Worm (Caenorhabditis elegans) whole organism, L4 larva: ENCODE data around the gene ddx-23.
A peak's percentile ranks its signal among the peaks of the same experiment; 100 is the strongest.

Experiments
- D1046.2 ChIP-seq: fragments of 200-800 bp; sonication (Bioruptor generic); IDR thresholded peaks from 2 replicates; pipeline ENCODE4 v1.3.6; 2022; ENCODE audit warnings: missing genetic modification characterization, missing compliant biosample characterization
- F44E2.7 ChIP-seq: fragments of 200-800 bp; sonication (Bioruptor generic); IDR thresholded peaks from 2 replicates; pipeline ENCODE4 v2.1.2; 2022; ENCODE audit warnings: missing genetic modification characterization, missing compliant biosample characterization
- F49E8.2 ChIP-seq: sonication (generic microtip); optimal IDR thresholded peaks from 2 replicates; lab custom pipeline; 2016; ENCODE audit warnings: missing compliant biosample characterization, mild to moderate bottlenecking, missing genetic modification characterization, borderline replicate concordance
- T20F7.1 ChIP-seq: fragments of 200-800 bp; sonication (Bioruptor generic); optimal IDR thresholded peaks from 2 replicates; lab custom pipeline; 2018; ENCODE audit warnings: mild to moderate bottlenecking, missing genetic modification characterization, missing compliant biosample characterization
- Y5F2A.4 ChIP-seq: fragments of 200-800 bp; sonication (Bioruptor generic); optimal IDR thresholded peaks from 2 replicates; lab custom pipeline; 2018; ENCODE audit warnings: mild to moderate bottlenecking, missing genetic modification characterization, missing compliant biosample characterization
- Y75B8A.6 ChIP-seq: fragments of 200-800 bp; sonication (Bioruptor generic); IDR thresholded peaks from 2 replicates; pipeline ENCODE4 v1.3.6; 2022; ENCODE audit warnings: missing genetic modification reagents, missing genetic modification characterization, missing compliant biosample characterization
- ZK546.5 ChIP-seq, 2 experiments: sonication (generic microtip); optimal IDR thresholded peaks; 2 replicates each; lab custom pipeline; 2017; ENCODE audit warnings: missing biosample characterization in 2 of 2, missing genetic modification characterization in 2 of 2
- aha-1 ChIP-seq: fragments of 150-350 bp; peaks from one replicate; lab custom pipeline; 2014; ENCODE audit warnings: missing biosample characterization, missing genetic modification characterization
- ama-1 ChIP-seq: fragments of 150-350 bp; optimal IDR thresholded peaks from 2 replicates; lab custom pipeline; 2014; ENCODE audit warnings: inconsistent platforms, mixed read lengths
- attf-4 ChIP-seq: sonication (generic microtip); optimal IDR thresholded peaks from 3 replicates; lab custom pipeline; 2017; ENCODE audit warnings: missing biosample characterization, missing genetic modification characterization
- ceh-20 ChIP-seq: fragments of 200-800 bp; sonication (Bioruptor generic); IDR thresholded peaks from 2 replicates; pipeline ENCODE4 v1.3.6; 2022; ENCODE audit warnings: missing genetic modification reagents, missing genetic modification characterization, missing compliant biosample characterization
- ceh-32 ChIP-seq: sonication (generic microtip); optimal IDR thresholded peaks from 2 replicates; lab custom pipeline; 2016; ENCODE audit warnings: mild to moderate bottlenecking, missing genetic modification characterization, missing compliant biosample characterization; ENCODE audit not compliant: poor library complexity
- ceh-62 ChIP-seq: sonication (generic microtip); optimal IDR thresholded peaks from 2 replicates; lab custom pipeline; 2017; ENCODE audit warnings: missing biosample characterization, missing genetic modification characterization
- ceh-82 ChIP-seq: sonication (generic microtip); optimal IDR thresholded peaks from 2 replicates; lab custom pipeline; 2017; ENCODE audit warnings: missing biosample characterization, missing genetic modification characterization
- ces-1 ChIP-seq: fragments of 150-350 bp; sonication (generic microtip); optimal IDR thresholded peaks from 4 replicates; lab custom pipeline; 2014; ENCODE audit warnings: missing biosample characterization, missing genetic modification reagents, missing genetic modification characterization
- dpl-1 ChIP-seq: fragments of 150-350 bp; optimal IDR thresholded peaks from 2 replicates; lab custom pipeline; 2014; ENCODE audit warnings: missing biosample characterization, missing genetic modification reagents, missing genetic modification characterization
- duxl-1 ChIP-seq: sonication (generic microtip); optimal IDR thresholded peaks from 2 replicates; lab custom pipeline; 2016; ENCODE audit warnings: mild to moderate bottlenecking, missing genetic modification characterization, moderate library complexity, missing compliant biosample characterization; ENCODE audit not compliant: poor library complexity
- dve-1 ChIP-seq: sonication (generic microtip); optimal IDR thresholded peaks from 2 replicates; lab custom pipeline; 2017; ENCODE audit warnings: antibody characterized with exemption, mild to moderate bottlenecking, missing genetic modification characterization, missing compliant biosample characterization; ENCODE audit not compliant: insufficient read depth
- egl-43 ChIP-seq: fragments of 200-800 bp; sonication (Bioruptor generic); IDR thresholded peaks from 2 replicates; pipeline ENCODE4 v1.3.6; 2022; ENCODE audit warnings: missing genetic modification reagents, missing genetic modification characterization, missing compliant biosample characterization
- fkh-10 ChIP-seq: fragments of 150-350 bp; optimal IDR thresholded peaks from 2 replicates; lab custom pipeline; 2014; ENCODE audit warnings: missing biosample characterization, missing genetic modification reagents, missing genetic modification characterization
- hif-1 ChIP-seq, 2 experiments: sonication (generic microtip); optimal IDR thresholded peaks; 2 replicates each; lab custom pipeline; 2016 to 2017; ENCODE audit warnings: missing compliant biosample characterization in 2 of 2, missing genetic modification characterization in 2 of 2, missing genetic modification reagents in 2 of 2, missing genotype in 2 of 2, mild to moderate bottlenecking in 1 of 2
- lim-7 ChIP-seq: fragments of 200-800 bp; sonication (Bioruptor generic); IDR thresholded peaks from 2 replicates; pipeline ENCODE4 v1.3.6; 2022; ENCODE audit warnings: missing genetic modification characterization, missing compliant biosample characterization
- mdl-1 ChIP-seq, 2 experiments: fragments of 150-350 bp in 1 of 2; sonication (generic microtip) in 1 of 2; optimal IDR thresholded peaks; 2 replicates each; lab custom pipeline; 2014 to 2017; ENCODE audit warnings: missing biosample characterization in 2 of 2, missing genetic modification characterization in 2 of 2
- mes-2 ChIP-seq: sonication (generic microtip); optimal IDR thresholded peaks from 2 replicates; lab custom pipeline; 2016; ENCODE audit warnings: missing genotype, mild to moderate bottlenecking, missing genetic modification characterization, missing compliant biosample characterization; ENCODE audit not compliant: poor library complexity, severe bottlenecking
- nhr-237 ChIP-seq: sonication (generic microtip); optimal IDR thresholded peaks from 2 replicates; lab custom pipeline; 2017; ENCODE audit warnings: missing biosample characterization, missing genetic modification characterization
- nhr-28 ChIP-seq: fragments of 150-350 bp; optimal IDR thresholded peaks from 2 replicates; lab custom pipeline; 2014; ENCODE audit warnings: missing biosample characterization, missing genetic modification characterization
- nhr-48 ChIP-seq: sonication (generic microtip); optimal IDR thresholded peaks from 2 replicates; lab custom pipeline; 2016; ENCODE audit warnings: mild to moderate bottlenecking, missing genetic modification characterization, missing compliant biosample characterization
- nhr-76 ChIP-seq: fragments of 150-350 bp; optimal IDR thresholded peaks from 2 replicates; lab custom pipeline; 2014; ENCODE audit warnings: missing biosample characterization, missing genetic modification characterization
- pqm-1 ChIP-seq: sonication (generic microtip); optimal IDR thresholded peaks from 2 replicates; lab custom pipeline; 2017; ENCODE audit warnings: missing biosample characterization, missing genetic modification characterization
- sdz-12 ChIP-seq: fragments of 200-800 bp; sonication (Bioruptor generic); optimal IDR thresholded peaks from 2 replicates; lab custom pipeline; 2018; ENCODE audit warnings: mild to moderate bottlenecking, missing genetic modification characterization, missing compliant biosample characterization
- skn-1 ChIP-seq: fragments of 150-350 bp; optimal IDR thresholded peaks from 2 replicates; lab custom pipeline; 2014; ENCODE audit warnings: missing biosample characterization, missing genetic modification characterization
- spr-3 ChIP-seq: fragments of 200-800 bp; sonication (Bioruptor generic); optimal IDR thresholded peaks from 2 replicates; lab custom pipeline; 2018; ENCODE audit warnings: mild to moderate bottlenecking, missing genetic modification characterization, missing compliant biosample characterization
- unc-130 ChIP-seq: sonication (generic microtip); optimal IDR thresholded peaks from 2 replicates; lab custom pipeline; 2016; ENCODE audit warnings: missing genetic modification reagents, missing genetic modification characterization, missing compliant biosample characterization
- unc-39 ChIP-seq: sonication (generic microtip); optimal IDR thresholded peaks from 2 replicates; lab custom pipeline; 2017; ENCODE audit warnings: missing biosample characterization, missing genetic modification characterization
- vab-7 ChIP-seq: fragments of 200-800 bp; sonication (Bioruptor generic); IDR thresholded peaks from 2 replicates; pipeline ENCODE4 v1.3.6; 2022; ENCODE audit warnings: missing genetic modification reagents, missing genetic modification characterization, missing compliant biosample characterization
- zip-11 ChIP-seq: fragments of 200-800 bp; sonication (Bioruptor generic); IDR thresholded peaks from 2 replicates; pipeline ENCODE4 v1.3.6; 2022; ENCODE audit warnings: missing genetic modification characterization, missing compliant biosample characterization
- zip-2 ChIP-seq: fragments of 150-350 bp; optimal IDR thresholded peaks from 2 replicates; lab custom pipeline; 2014; ENCODE audit warnings: missing biosample characterization, missing genetic modification characterization
- ztf-11 ChIP-seq: fragments of 150-350 bp; optimal IDR thresholded peaks from 2 replicates; lab custom pipeline; 2014; ENCODE audit warnings: missing biosample characterization, missing genetic modification characterization

Gene ddx-23

ce11 chrIII:5835163-5835871, 17.8 kb downstream of the ddx-23 start (continued):
- TF ChIP-seq ceh-62 (tag; lab: Kevin White, UChicago) (no peak), zip-2 (tag; lab: Kevin White, UChicago) (no peak), dpl-1 (GFP tag; lab: Kevin White, UChicago) (peak; percentile 8), nhr-48 (no peak), nhr-28 (tag; lab: Kevin White, UChicago) (peak; percentile 92), skn-1 (tag; lab: Kevin White, UChicago) (no peak), duxl-1 (no peak), ceh-20 (GFP tag; lab: Robert Waterston, UW) (peak; percentile 13; the same call in 1 of the 2 replicates), ceh-82 (tag; lab: Kevin White, UChicago) (no peak), aha-1 (tag; lab: Kevin White, UChicago) (peak; percentile 68), sdz-12 (no peak), vab-7 (no peak), spr-3 (GFP tag; lab: Kevin White, UChicago) (no peak), Y75B8A.6 (GFP tag; lab: Robert Waterston, UW) (no peak), nhr-237 (tag; lab: Kevin White, UChicago) (no peak), dve-1 (tag; lab: Kevin White, UChicago) (peak; percentile 84), ces-1 (no peak), D1046.2 (no peak)

ce11 chrIII:5834663-5835062, 18.4 kb downstream of the ddx-23 start:
- peak; percentile 26 for TF ChIP-seq ama-1 (lab: Kevin White, UChicago)
- no peak for TF ChIP-seq F44E2.7 (GFP tag; lab: Robert Waterston, UW)
- TF ChIP-seq aha-1 (tag; lab: Kevin White, UChicago) = peak; percentile 80
- TF ChIP-seq ztf-11 (tag; lab: Kevin White, UChicago) = no peak
- no peak for TF ChIP-seq hif-1 (tag; optimal IDR thresholded peaks at IDR 0.05; lab: Kevin White, UChicago)
- TF ChIP-seq vab-7 = 0 out of 2 replicates have a peak, but pooled peaks have one; percentile 15
- peak; percentile 39 for TF ChIP-seq ces-1
- TF ChIP-seq, all 104 proteins: peak for 4

- TF ChIP-seq zip-11 (GFP tag; lab: Robert Waterston, UW) = no peak
- no peak for TF ChIP-seq T20F7.1 (GFP tag; lab: Kevin White, UChicago)
- no peak for TF ChIP-seq D1046.2
- no peak for TF ChIP-seq unc-39
- no peak for TF ChIP-seq fkh-10 (GFP tag; lab: Kevin White, UChicago)
- no peak for TF ChIP-seq Y5F2A.4 (GFP tag; lab: Kevin White, UChicago)
- no peak for TF ChIP-seq lim-7 (GFP tag; lab: Robert Waterston, UW)
- no peak for TF ChIP-seq nhr-76
- no peak for TF ChIP-seq attf-4 (tag; lab: Kevin White, UChicago)
- TF ChIP-seq egl-43 = no peak
- TF ChIP-seq mes-2 (tag; lab: Kevin White, UChicago) = no peak
- no peak for TF ChIP-seq F49E8.2 (tag; lab: Kevin White, UChicago)
- no peak for TF ChIP-seq mdl-1 (tag; optimal IDR thresholded peaks at IDR 0.05; lab: Kevin White, UChicago)
- TF ChIP-seq ceh-32 (tag; lab: Kevin White, UChicago) = no peak
- TF ChIP-seq ZK546.5 (tag; optimal IDR thresholded peaks at IDR 0.05; lab: Kevin White, UChicago) = no peak
- TF ChIP-seq unc-130 (GFP tag; lab: Kevin White, UChicago) = no peak
- no peak for TF ChIP-seq pqm-1 (tag; lab: Kevin White, UChicago)
Measured at ce11 chrIII:5834053-5834452, 19.0 kb downstream of the ddx-23 start, which contains the start of gene R12B2.6. TSS of gene R12B2.6 (minus strand) at chrIII:5834153.
